Fruit fly (Drosophila melanogaster) whole organism, wandering third instar larva: ENCODE measurements around the gene Sod1.

Experiments used
- Abd-B ChIP-seq: fragments of >200 bp; optimal IDR thresholded peaks from 2 replicates; lab custom pipeline; 2017; ENCODE audit warnings: missing biosample characterization, missing genetic modification characterization
- CG32264 ChIP-seq: fragments of 200-800 bp; sonication (Bioruptor generic); optimal IDR thresholded peaks from 2 replicates; lab custom pipeline; 2016; ENCODE audit warnings: missing biosample characterization, missing genetic modification characterization
- CG9705 ChIP-seq: fragments of 200-800 bp; sonication (Bioruptor generic); optimal IDR thresholded peaks from 2 replicates; lab custom pipeline; 2018; ENCODE audit warnings: missing biosample characterization, mild to moderate bottlenecking, missing genetic modification characterization
- Dfd ChIP-seq: fragments of >200 bp; optimal IDR thresholded peaks from 2 replicates; lab custom pipeline; 2017; ENCODE audit warnings: missing biosample characterization, missing genetic modification characterization
- Dif ChIP-seq: fragments of 200-275, 200-300 bp; sonication (Bioruptor generic); optimal IDR thresholded peaks from 2 replicates; lab custom pipeline; 2018; ENCODE audit warnings: missing biosample characterization, missing genetic modification characterization; ENCODE audit not compliant: partially characterized antibody
- Hnf4 ChIP-seq: fragments of 200-800 bp; sonication (Bioruptor generic); optimal IDR thresholded peaks from 2 replicates; lab custom pipeline; 2016; ENCODE audit warnings: missing biosample characterization, mild to moderate bottlenecking, missing genetic modification characterization
- Hr83 ChIP-seq: fragments of 200-300 bp; sonication (Bioruptor generic); optimal IDR thresholded peaks from 2 replicates; lab custom pipeline; 2016; ENCODE audit warnings: missing biosample characterization, mild to moderate bottlenecking, missing genetic modification characterization, moderate library complexity; ENCODE audit not compliant: poor library complexity, severe bottlenecking
- Jra ChIP-seq: sonication (Bioruptor generic); optimal IDR thresholded peaks from 2 replicates; lab custom pipeline; 2016; ENCODE audit warnings: missing biosample characterization, missing genetic modification characterization
- Mio ChIP-seq: sonication (Bioruptor generic); optimal IDR thresholded peaks from 2 replicates; lab custom pipeline; 2016; ENCODE audit warnings: missing biosample characterization, missing genetic modification characterization
- Myc ChIP-seq: fragments of >200 bp; optimal IDR thresholded peaks from 2 replicates; lab custom pipeline; 2017
- OdsH ChIP-seq: fragments of 200-800 bp; sonication (Bioruptor generic); optimal IDR thresholded peaks from 2 replicates; lab custom pipeline; 2016; ENCODE audit warnings: missing biosample characterization, mild to moderate bottlenecking, missing genetic modification characterization
- Sp1 ChIP-seq: fragments of 200-800 bp; sonication (Bioruptor generic); optimal IDR thresholded peaks from 3 replicates; lab custom pipeline; 2019; ENCODE audit warnings: missing biosample characterization, mild to moderate bottlenecking, missing genetic modification characterization, moderate library complexity
- Vsx2 ChIP-seq: fragments of 200-300, 225-300 bp; sonication (Bioruptor generic); optimal IDR thresholded peaks from 2 replicates; lab custom pipeline; 2018; ENCODE audit warnings: missing biosample characterization, missing genetic modification characterization; ENCODE audit not compliant: partially characterized antibody
- br ChIP-seq: fragments of 200-800 bp; sonication (Bioruptor generic); optimal IDR thresholded peaks from 2 replicates; lab custom pipeline; 2016; ENCODE audit warnings: missing biosample characterization, missing genetic modification characterization
- brk ChIP-seq: fragments of 200-800 bp; sonication (Bioruptor generic); optimal IDR thresholded peaks from 2 replicates; lab custom pipeline; 2016; ENCODE audit warnings: missing biosample characterization, mild to moderate bottlenecking, missing genetic modification characterization
- dl ChIP-seq, 2 experiments: fragments of 175-275, 200-275 bp in 1 of 2; fragments of 200-275 bp in 1 of 2; sonication (Bioruptor generic); optimal IDR thresholded peaks; lab custom pipeline; 2018; ENCODE audit warnings: mild to moderate bottlenecking in 2 of 2, missing biosample characterization in 2 of 2, missing genetic modification characterization in 2 of 2, moderate library complexity in 2 of 2; ENCODE audit not compliant: partially characterized antibody in 2 of 2, insufficient read depth in 1 of 2
- dmrt93B ChIP-seq: fragments of 200-800 bp; sonication (Bioruptor generic); optimal IDR thresholded peaks from 2 replicates; lab custom pipeline; 2018; ENCODE audit warnings: missing biosample characterization, mild to moderate bottlenecking, missing genetic modification characterization
- dsf ChIP-seq: sonication (Bioruptor generic); optimal IDR thresholded peaks from 2 replicates; lab custom pipeline; 2016; ENCODE audit warnings: missing biosample characterization, missing genetic modification characterization, borderline replicate concordance
- ey ChIP-seq: fragments of 200-800 bp; sonication (Bioruptor generic); optimal IDR thresholded peaks from 2 replicates; lab custom pipeline; 2016; ENCODE audit warnings: missing biosample characterization, missing genetic modification characterization
- fru ChIP-seq: fragments of 200-800 bp; sonication (Bioruptor generic); optimal IDR thresholded peaks from 3 replicates; lab custom pipeline; 2016; ENCODE audit warnings: missing biosample characterization, mild to moderate bottlenecking, missing genetic modification characterization
- h ChIP-seq: fragments of 200-800 bp; sonication (Bioruptor generic); optimal IDR thresholded peaks from 3 replicates; lab custom pipeline; 2016; ENCODE audit warnings: missing biosample characterization, mild to moderate bottlenecking, missing genetic modification characterization
- jim ChIP-seq: fragments of 175-275, 200-325 bp; sonication (Bioruptor generic); optimal IDR thresholded peaks from 2 replicates; lab custom pipeline; 2016; ENCODE audit warnings: missing biosample characterization, mild to moderate bottlenecking, missing genetic modification characterization
- lola ChIP-seq: fragments of >200 bp; optimal IDR thresholded peaks from 2 replicates; lab custom pipeline; 2017; ENCODE audit warnings: missing biosample characterization, missing genetic modification characterization
- pan ChIP-seq: fragments of >200 bp; optimal IDR thresholded peaks from 2 replicates; lab custom pipeline; 2017
- psq ChIP-seq: fragments of 200-800 bp; sonication (Bioruptor generic); optimal IDR thresholded peaks from 3 replicates; lab custom pipeline; 2017; ENCODE audit warnings: missing biosample characterization, mild to moderate bottlenecking, missing genetic modification characterization, moderate library complexity
- rgr ChIP-seq: fragments of 200-800 bp; sonication (Bioruptor generic); optimal IDR thresholded peaks from 3 replicates; lab custom pipeline; 2016; ENCODE audit warnings: missing biosample characterization, mild to moderate bottlenecking, missing genetic modification characterization
- sage ChIP-seq: fragments of 200-800 bp; sonication (Bioruptor generic); optimal IDR thresholded peaks from 2 replicates; lab custom pipeline; 2016; ENCODE audit warnings: missing biosample characterization, mild to moderate bottlenecking, missing genetic modification characterization
- sv ChIP-seq: fragments of 200-800 bp; sonication (Bioruptor generic); optimal IDR thresholded peaks from 3 replicates; lab custom pipeline; 2016; ENCODE audit warnings: missing biosample characterization, missing genetic modification characterization
- tai ChIP-seq: sonication (Bioruptor generic); optimal IDR thresholded peaks from 2 replicates; lab custom pipeline; 2016; ENCODE audit warnings: missing biosample characterization, missing genetic modification characterization
- usp ChIP-seq: fragments of >200 bp; optimal IDR thresholded peaks from 2 replicates; lab custom pipeline; 2017; ENCODE audit warnings: missing biosample characterization, missing genetic modification characterization
- woc ChIP-seq: sonication (Bioruptor generic); optimal IDR thresholded peaks from 2 replicates; lab custom pipeline; 2016; ENCODE audit warnings: missing biosample characterization, mild to moderate bottlenecking, missing genetic modification characterization

The Sod1 gene

dm6 chr3L:11084557-11085231 lies 28.8 kb downstream of the Sod1 start:
- peak; percentile 49 for TF ChIP-seq woc
- peak; percentile 70 for TF ChIP-seq psq
- no peak for TF ChIP-seq lola (GFP tag; lab: Kevin White, UChicago)
- TF ChIP-seq dl (GFP tag; optimal IDR thresholded peaks at IDR 0.05; lab: Kevin White, UChicago; ENCODE audit: insufficient read depth in 1 of 2, partially characterized antibody in 2 of 2), result no peak
- TF ChIP-seq rgr (GFP tag; lab: Kevin White, UChicago), result peak; percentile 88
- no peak for TF ChIP-seq dsf
- TF ChIP-seq brk (GFP tag; lab: Kevin White, UChicago), result no peak
- TF ChIP-seq Hnf4, result no peak
- TF ChIP-seq fru (GFP tag; lab: Kevin White, UChicago), result no peak
- TF ChIP-seq CG9705, result no peak
- no peak for TF ChIP-seq dmrt93B
- TF ChIP-seq CG32264 (GFP tag; lab: Kevin White, UChicago), result peak; percentile 56
- TF ChIP-seq sv (GFP tag; lab: Kevin White, UChicago), result peak; percentile 95
- no peak for TF ChIP-seq Dif (GFP tag; lab: Kevin White, UChicago)
- no peak for TF ChIP-seq pan (lab: Kevin White, UChicago)
- TF ChIP-seq ey (GFP tag; lab: Kevin White, UChicago), result peak; percentile 89
- TF ChIP-seq sage (GFP tag; lab: Kevin White, UChicago), result peak; percentile 51
- no peak for TF ChIP-seq Dfd
- TF ChIP-seq OdsH (GFP tag; lab: Kevin White, UChicago), result peak; percentile 87
- TF ChIP-seq usp, result no peak
- no peak for TF ChIP-seq Hr83 (GFP tag; lab: Kevin White, UChicago)
- TF ChIP-seq br (GFP tag; lab: Kevin White, UChicago), result peak; percentile 74
- TF ChIP-seq, all 38 proteins: peak for 9

DNA sequence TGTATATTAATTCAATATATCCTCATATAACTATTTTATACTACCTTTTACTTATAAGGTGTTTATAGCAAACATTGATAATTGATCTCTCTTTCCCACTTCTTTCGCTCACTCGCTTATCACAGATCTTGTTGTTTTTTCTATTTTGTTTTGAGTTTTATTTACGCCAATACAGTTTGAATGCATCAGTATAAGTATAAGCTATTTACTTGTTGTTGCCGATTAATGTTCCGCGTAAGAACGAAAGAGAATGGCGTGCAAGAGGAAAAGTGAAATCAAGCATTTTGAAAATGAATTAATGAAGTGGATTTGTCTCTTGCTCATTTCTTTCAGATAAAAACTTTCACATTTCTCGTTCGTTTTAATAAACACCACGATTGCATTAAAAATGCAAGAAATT lies 29.9 kb downstream of the Sod1 start:
- no peak for TF ChIP-seq Jra (GFP tag; lab: Kevin White, UChicago)
- TF ChIP-seq woc, result no peak
- TF ChIP-seq OdsH (GFP tag; lab: Kevin White, UChicago), result no peak
- no peak for TF ChIP-seq h (GFP tag; lab: Kevin White, UChicago)
- peak; percentile 87 for TF ChIP-seq rgr (GFP tag; lab: Kevin White, UChicago)
- TF ChIP-seq psq, result peak; percentile 60
- no peak for TF ChIP-seq Dif (GFP tag; lab: Kevin White, UChicago)
- no peak for TF ChIP-seq jim (GFP tag; lab: Kevin White, UChicago)
- no peak for TF ChIP-seq Hr83 (GFP tag; lab: Kevin White, UChicago)
- TF ChIP-seq Mio (GFP tag; lab: Kevin White, UChicago), result no peak
- TF ChIP-seq dmrt93B, result no peak
- TF ChIP-seq lola (GFP tag; lab: Kevin White, UChicago), result no peak

DNA sequence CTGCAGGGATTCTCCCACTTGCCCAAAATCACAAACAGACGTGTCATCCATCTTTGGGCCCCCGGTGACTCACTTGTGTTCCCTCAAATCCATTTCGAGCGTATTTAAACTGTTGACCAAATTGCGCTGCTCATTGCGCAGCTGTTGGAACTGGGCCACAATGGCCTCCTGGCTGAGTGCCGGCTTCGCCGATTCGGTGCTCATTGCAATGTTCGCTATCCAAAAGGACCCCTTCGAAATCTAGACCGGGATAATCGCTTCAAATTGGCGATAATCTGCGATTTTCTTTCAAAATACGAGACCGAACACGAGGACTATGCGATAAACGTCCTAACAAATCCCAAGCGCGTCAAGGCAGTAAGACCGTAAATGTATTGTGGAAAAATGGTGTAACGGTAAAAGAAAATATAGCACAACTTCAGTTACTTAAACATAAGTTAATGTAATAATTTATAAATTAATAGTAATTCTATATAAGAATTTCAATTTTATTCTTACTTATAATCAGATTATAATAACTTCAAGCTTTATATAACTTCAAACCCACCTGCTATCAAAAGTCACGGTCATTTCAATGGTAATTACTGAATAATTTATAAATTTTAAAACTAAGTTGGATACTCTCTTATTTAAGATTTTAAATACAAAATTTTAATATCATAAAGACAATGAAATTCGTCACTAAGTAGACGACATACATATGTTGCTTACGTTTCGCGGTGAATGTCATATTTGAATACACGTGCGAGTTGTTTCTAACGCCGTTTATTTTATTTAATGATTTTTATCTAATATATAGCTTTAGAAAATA lies 39.3 kb downstream of the Sod1 start, which contains the start of the genes Pfdn2 and Noc1:
Gene Pfdn2, minus strand, starts transcription at position 346 of the 811 bp plus-strand sequence.
Gene Noc1, plus strand, starts transcription at position 727 of the 811 bp plus-strand sequence.
- TF ChIP-seq h (GFP tag; lab: Kevin White, UChicago), result no peak
- no peak for TF ChIP-seq Hnf4
- no peak for TF ChIP-seq sage (GFP tag; lab: Kevin White, UChicago)
- peak; percentile 55 for TF ChIP-seq Myc (lab: Kevin White, UChicago)
- TF ChIP-seq sv (GFP tag; lab: Kevin White, UChicago), result peak; percentile 24
- peak; percentile 51 for TF ChIP-seq dsf
- no peak for TF ChIP-seq CG9705
- peak; percentile 54 for TF ChIP-seq psq

dm6 chr3L:11071057-11071456 lies 42.5 kb downstream of the Sod1 start:
- TF ChIP-seq brk (GFP tag; lab: Kevin White, UChicago), result no peak
- no peak for TF ChIP-seq br (GFP tag; lab: Kevin White, UChicago)
- no peak for TF ChIP-seq Sp1 (GFP tag; lab: Kevin White, UChicago)
- no peak for TF ChIP-seq usp
- no peak for TF ChIP-seq Dif (GFP tag; lab: Kevin White, UChicago)
- TF ChIP-seq dmrt93B, result no peak
- no peak for TF ChIP-seq tai (GFP tag; lab: Kevin White, UChicago)
- TF ChIP-seq Vsx2 (GFP tag; lab: Kevin White, UChicago), result no peak
- TF ChIP-seq Hnf4, result no peak
- no peak for TF ChIP-seq CG9705
- no peak for TF ChIP-seq Abd-B (GFP tag; lab: Kevin White, UChicago)
- no peak for TF ChIP-seq lola (GFP tag; lab: Kevin White, UChicago)
- no peak for TF ChIP-seq sage (GFP tag; lab: Kevin White, UChicago)
